Worm (Caenorhabditis elegans) whole organism, early embryonic: ENCODE results near the gene F59B10.5.

Experiments
- B0310.2 ChIP-seq: sonication (generic microtip); optimal IDR thresholded peaks from 2 replicates; lab custom pipeline; 2016; ENCODE audit warnings: mild to moderate bottlenecking, missing genetic modification characterization, missing compliant biosample characterization
- F13C5.2 ChIP-seq: sonication (generic microtip); optimal IDR thresholded peaks from 2 replicates; lab custom pipeline; 2017; ENCODE audit warnings: mild to moderate bottlenecking, missing genetic modification characterization, inconsistent platforms, missing compliant biosample characterization
- aly-1 ChIP-seq: sonication (generic microtip); optimal IDR thresholded peaks from 2 replicates; lab custom pipeline; 2016; ENCODE audit warnings: missing genetic modification characterization, missing compliant biosample characterization
- ama-1 ChIP-seq: fragments of 150-350 bp; optimal IDR thresholded peaks from 2 replicates; lab custom pipeline; 2014
- ceh-13 ChIP-seq: fragments of 200-800 bp; sonication (Bioruptor generic); optimal IDR thresholded peaks from 2 replicates; lab custom pipeline; 2018; ENCODE audit warnings: mild to moderate bottlenecking, missing genetic modification characterization, missing compliant biosample characterization
- ceh-36 ChIP-seq: sonication (generic microtip); optimal IDR thresholded peaks from 2 replicates; lab custom pipeline; 2016; ENCODE audit warnings: missing genetic modification characterization, inconsistent platforms, missing compliant biosample characterization
- ets-7 ChIP-seq: sonication (generic microtip); optimal IDR thresholded peaks from 2 replicates; lab custom pipeline; 2016; ENCODE audit warnings: missing genotype, missing genetic modification characterization, missing compliant biosample characterization
- flt-1 ChIP-seq: fragments of 200-800 bp; sonication (Bioruptor generic); IDR thresholded peaks from 2 replicates; pipeline ENCODE4 v1.3.6; 2022; ENCODE audit warnings: missing genetic modification characterization, missing compliant biosample characterization
- hmbx-1 ChIP-seq: sonication (generic microtip); optimal IDR thresholded peaks from 2 replicates; lab custom pipeline; 2016; ENCODE audit warnings: mild to moderate bottlenecking, missing genetic modification characterization, missing compliant biosample characterization
- hmg-4 ChIP-seq: fragments of 200-800 bp; sonication (Bioruptor generic); optimal IDR thresholded peaks from 2 replicates; lab custom pipeline; 2018; ENCODE audit warnings: mild to moderate bottlenecking, missing genetic modification characterization, missing compliant biosample characterization
- hnd-1 ChIP-seq: sonication (generic microtip); optimal IDR thresholded peaks from 2 replicates; lab custom pipeline; 2016; ENCODE audit warnings: missing genetic modification characterization, missing compliant biosample characterization
- pes-1 ChIP-seq: fragments of 200-800 bp; sonication (Bioruptor generic); IDR thresholded peaks from 2 replicates; pipeline ENCODE4 v1.3.6; 2022; ENCODE audit warnings: missing genetic modification reagents, missing genetic modification characterization, missing compliant biosample characterization
- scrt-1 ChIP-seq: fragments of 200-800 bp; sonication (Bioruptor generic); IDR thresholded peaks from 2 replicates; pipeline ENCODE4 v1.3.6; 2022; ENCODE audit warnings: missing genetic modification characterization, missing compliant biosample characterization
- sea-1 ChIP-seq: fragments of 200-800 bp; sonication (Bioruptor generic); conservative IDR thresholded peaks from 2 replicates; pipeline ENCODE4 v1.3.6; 2022; ENCODE audit warnings: missing genetic modification characterization, missing compliant biosample characterization
- tbx-11 ChIP-seq: fragments of 200-800 bp; sonication (Bioruptor generic); IDR thresholded peaks from 2 replicates; pipeline ENCODE4 v1.3.6; 2022; ENCODE audit warnings: missing genetic modification characterization, missing compliant biosample characterization
- tbx-37 ChIP-seq: fragments of 200-800 bp; sonication (Bioruptor generic); conservative IDR thresholded peaks from 2 replicates; pipeline ENCODE4 v1.3.6; 2022; ENCODE audit warnings: missing genetic modification reagents, missing genetic modification characterization, missing compliant biosample characterization
- tra-4 ChIP-seq: sonication (generic microtip); optimal IDR thresholded peaks from 2 replicates; lab custom pipeline; 2017; ENCODE audit warnings: missing genetic modification characterization, missing compliant biosample characterization

Gene F59B10.5

DNA sequence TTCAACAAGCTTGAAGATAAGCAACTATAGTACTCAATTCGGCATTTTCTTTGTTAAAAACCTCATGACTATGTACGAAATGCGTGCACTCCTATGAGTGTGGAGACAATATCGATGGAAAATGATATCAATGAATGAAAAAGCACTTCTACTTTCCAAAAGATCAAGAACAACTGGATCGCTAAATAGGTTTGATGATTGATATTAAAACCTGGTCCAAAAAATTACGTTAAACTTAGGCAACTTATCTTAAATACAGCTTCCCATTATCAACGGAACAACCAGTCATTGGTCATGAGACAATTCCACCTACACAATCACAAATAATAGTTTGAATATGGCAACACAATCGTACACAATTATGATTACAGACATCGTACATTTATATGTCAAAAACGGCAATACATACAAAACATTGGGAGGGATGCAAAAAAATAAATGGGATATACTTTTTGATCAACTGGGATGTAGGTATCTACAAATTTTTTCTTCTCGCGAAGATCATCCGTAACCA lies 36.2 kb upstream of the F59B10.5 start:
- no peak for TF ChIP-seq tbx-11 (GFP tag; lab: Robert Waterston, UW)
- TF ChIP-seq hmg-4 (GFP tag; lab: Kevin White, UChicago) = no peak
- TF ChIP-seq sea-1 (GFP tag; lab: Robert Waterston, UW) = no peak
- no peak for TF ChIP-seq pes-1
- TF ChIP-seq ceh-13 = no peak
- TF ChIP-seq tbx-37 (GFP tag; lab: Robert Waterston, UW) = no peak

DNA sequence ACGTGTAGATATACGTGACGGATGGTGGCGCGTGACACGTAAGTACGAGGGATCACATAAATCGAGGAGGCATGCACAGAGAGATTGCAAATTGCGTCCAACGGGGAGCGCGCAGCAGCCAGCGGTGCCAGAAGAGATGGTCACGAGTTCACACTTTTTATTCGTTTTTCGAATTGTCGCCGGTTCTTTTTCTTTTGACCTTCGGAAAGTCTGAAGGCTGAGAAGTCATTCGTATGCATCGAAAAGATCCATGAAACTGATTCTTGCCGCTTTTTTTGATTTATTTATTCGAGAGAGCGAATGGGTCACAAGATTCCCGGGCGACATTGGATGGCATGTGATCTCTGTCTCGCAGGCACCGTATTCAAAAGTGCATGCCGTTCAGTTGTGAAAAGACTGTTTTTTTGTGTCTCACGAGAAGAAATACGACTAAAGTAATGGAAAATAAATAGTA lies 35.5 kb upstream of the F59B10.5 start:
- TF ChIP-seq hmg-4 (GFP tag; lab: Kevin White, UChicago) (no peak), tbx-11 (GFP tag; lab: Robert Waterston, UW) (no peak), F13C5.2 (tag; lab: Kevin White, UChicago) (no peak), aly-1 (tag; lab: Kevin White, UChicago) (no peak), pes-1 (no peak), tra-4 (tag; lab: Kevin White, UChicago) (no peak), hnd-1 (no peak), tbx-37 (GFP tag; lab: Robert Waterston, UW) (no peak), flt-1 (GFP tag; lab: Robert Waterston, UW) (no peak), ceh-36 (no peak), ets-7 (tag; lab: Kevin White, UChicago) (no peak)

DNA sequence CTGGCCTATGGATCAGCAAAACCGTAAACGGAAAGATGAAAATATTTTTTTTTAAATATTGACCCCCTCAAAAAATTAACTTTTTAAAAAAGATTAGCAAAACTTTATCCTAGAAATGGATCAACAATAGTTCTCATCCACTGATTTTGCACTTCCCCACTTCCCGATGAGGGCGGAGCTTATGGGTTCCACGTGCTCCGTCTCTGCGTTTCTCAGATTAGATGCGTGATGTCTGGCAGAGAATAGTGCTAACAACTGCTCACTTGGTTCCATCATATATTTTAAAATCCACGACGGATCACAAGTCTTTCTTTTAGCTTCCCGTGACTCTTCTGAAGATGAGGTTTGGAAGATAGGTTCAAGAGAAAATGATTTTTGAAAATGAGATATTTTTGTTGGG lies 34.9 kb upstream of the F59B10.5 start:
- TF ChIP-seq ceh-13 = no peak
- no peak for TF ChIP-seq tra-4 (tag; lab: Kevin White, UChicago)
- TF ChIP-seq ets-7 (tag; lab: Kevin White, UChicago) = no peak
- no peak for TF ChIP-seq hnd-1
- TF ChIP-seq ceh-36 = no peak
- TF ChIP-seq tbx-11 (GFP tag; lab: Robert Waterston, UW) = no peak
- TF ChIP-seq F13C5.2 (tag; lab: Kevin White, UChicago) = no peak
- no peak for TF ChIP-seq pes-1
- no peak for TF ChIP-seq sea-1 (GFP tag; lab: Robert Waterston, UW)
- no peak for TF ChIP-seq tbx-37 (GFP tag; lab: Robert Waterston, UW)
- no peak for TF ChIP-seq ama-1
- TF ChIP-seq B0310.2 (tag; lab: Kevin White, UChicago) = no peak
- no peak for TF ChIP-seq hmg-4 (GFP tag; lab: Kevin White, UChicago)
- TF ChIP-seq aly-1 (tag; lab: Kevin White, UChicago) = no peak
- no peak for TF ChIP-seq scrt-1 (GFP tag; lab: Robert Waterston, UW)
- TF ChIP-seq flt-1 (GFP tag; lab: Robert Waterston, UW) = no peak
- no peak for TF ChIP-seq hmbx-1 (tag; lab: Kevin White, UChicago)

DNA sequence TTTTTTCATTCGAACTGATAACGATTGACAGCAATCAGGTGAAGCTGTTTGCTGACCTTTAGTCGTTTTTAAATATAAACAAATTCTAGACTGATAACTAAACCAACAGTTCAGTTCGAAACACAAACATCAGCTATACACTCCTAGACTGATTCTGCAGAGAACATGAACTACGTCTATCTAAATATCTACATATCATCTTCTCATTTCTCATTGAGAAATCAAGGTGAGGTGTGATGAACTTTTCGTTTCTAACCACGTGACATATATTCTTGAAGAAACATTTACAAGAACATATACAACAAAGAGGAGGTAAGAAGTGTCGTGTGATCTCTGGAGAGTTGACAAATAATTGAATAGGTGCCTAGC lies 33.7 kb upstream of the F59B10.5 start:
- no peak for TF ChIP-seq flt-1 (GFP tag; lab: Robert Waterston, UW)
- no peak for TF ChIP-seq hnd-1
- no peak for TF ChIP-seq ets-7 (tag; lab: Kevin White, UChicago)
- no peak for TF ChIP-seq B0310.2 (tag; lab: Kevin White, UChicago)
- no peak for TF ChIP-seq tra-4 (tag; lab: Kevin White, UChicago)
- TF ChIP-seq ceh-36 = no peak
- TF ChIP-seq tbx-37 (GFP tag; lab: Robert Waterston, UW) = no peak
- TF ChIP-seq scrt-1 (GFP tag; lab: Robert Waterston, UW) = no peak
- no peak for TF ChIP-seq tbx-11 (GFP tag; lab: Robert Waterston, UW)
- TF ChIP-seq sea-1 (GFP tag; lab: Robert Waterston, UW) = no peak
- no peak for TF ChIP-seq pes-1
- no peak for TF ChIP-seq ceh-13
- no peak for TF ChIP-seq hmg-4 (GFP tag; lab: Kevin White, UChicago)
- TF ChIP-seq ama-1 = no peak

DNA sequence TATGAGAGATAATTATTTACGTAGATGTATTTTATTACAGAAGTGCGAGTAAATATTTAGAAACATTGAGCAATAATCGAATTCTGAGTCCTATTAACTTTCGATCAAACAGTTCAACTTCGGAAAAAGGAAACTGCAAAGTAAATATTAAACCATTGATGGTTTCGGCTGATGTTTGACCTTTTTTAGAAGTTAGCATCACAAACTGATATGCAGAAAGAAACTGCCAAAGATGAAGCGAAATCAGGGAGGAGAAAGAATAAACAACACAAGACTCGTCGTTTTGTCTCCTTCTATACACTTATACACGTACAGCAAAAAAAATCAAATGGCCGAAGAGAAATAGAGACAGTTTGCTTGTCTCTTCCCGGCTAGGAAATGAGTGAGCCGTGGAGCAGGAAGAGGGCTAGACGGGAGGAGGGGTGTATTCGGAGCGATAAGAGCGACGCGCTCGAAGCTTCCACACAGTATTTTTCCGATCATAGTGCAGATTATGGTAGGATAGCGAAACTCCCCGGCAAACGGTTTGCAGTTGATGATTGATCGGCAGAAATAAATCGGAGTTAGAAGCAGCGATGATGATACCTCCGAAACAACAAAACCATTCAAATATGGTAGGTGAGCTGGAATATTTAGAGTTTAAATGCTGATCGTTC lies 33.2 kb upstream of the F59B10.5 start:
- TF ChIP-seq hmbx-1 (tag; lab: Kevin White, UChicago) = no peak
- TF ChIP-seq flt-1 (GFP tag; lab: Robert Waterston, UW) = no peak
- no peak for TF ChIP-seq B0310.2 (tag; lab: Kevin White, UChicago)
- no peak for TF ChIP-seq ceh-13

DNA sequence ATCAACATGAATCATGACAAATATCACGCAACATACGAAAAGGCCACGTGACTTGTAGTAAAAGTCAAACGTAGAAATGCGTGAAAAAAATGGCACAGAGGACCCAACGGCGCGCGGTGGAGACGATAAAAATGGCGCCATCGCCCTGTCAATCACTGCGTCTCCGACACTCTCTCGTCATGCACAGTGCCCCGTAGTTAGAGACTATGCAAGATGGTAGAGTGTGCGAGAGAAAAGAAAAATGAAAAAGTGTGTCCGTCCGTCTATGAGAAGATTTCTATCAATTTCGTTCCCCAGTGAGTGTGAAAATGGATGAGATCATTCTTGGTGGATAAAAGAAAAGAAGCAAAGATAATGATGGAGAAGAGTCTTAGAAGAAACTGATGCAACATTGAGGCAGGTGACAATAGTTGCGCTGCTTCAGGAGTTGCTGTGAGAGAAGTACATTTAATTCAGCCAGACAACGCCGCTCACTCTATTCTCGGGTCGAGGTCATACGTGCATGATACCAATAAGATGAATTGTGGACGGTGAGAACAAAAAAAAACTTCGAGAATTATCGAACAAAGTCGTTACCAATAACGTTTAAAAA lies 32.1 kb upstream of the F59B10.5 start:
- no peak for TF ChIP-seq tbx-37 (GFP tag; lab: Robert Waterston, UW)
- TF ChIP-seq ets-7 (tag; lab: Kevin White, UChicago) = no peak
- TF ChIP-seq ceh-13 = no peak
- TF ChIP-seq tbx-11 (GFP tag; lab: Robert Waterston, UW) = no peak
- no peak for TF ChIP-seq pes-1
- TF ChIP-seq B0310.2 (tag; lab: Kevin White, UChicago) = no peak
- no peak for TF ChIP-seq sea-1 (GFP tag; lab: Robert Waterston, UW)
- no peak for TF ChIP-seq flt-1 (GFP tag; lab: Robert Waterston, UW)
- no peak for TF ChIP-seq F13C5.2 (tag; lab: Kevin White, UChicago)
- no peak for TF ChIP-seq ama-1
- no peak for TF ChIP-seq ceh-36
- TF ChIP-seq hnd-1 = no peak
- no peak for TF ChIP-seq aly-1 (tag; lab: Kevin White, UChicago)
- TF ChIP-seq hmg-4 (GFP tag; lab: Kevin White, UChicago) = no peak
- TF ChIP-seq hmbx-1 (tag; lab: Kevin White, UChicago) = no peak
- no peak for TF ChIP-seq scrt-1 (GFP tag; lab: Robert Waterston, UW)
- TF ChIP-seq tra-4 (tag; lab: Kevin White, UChicago) = no peak

DNA sequence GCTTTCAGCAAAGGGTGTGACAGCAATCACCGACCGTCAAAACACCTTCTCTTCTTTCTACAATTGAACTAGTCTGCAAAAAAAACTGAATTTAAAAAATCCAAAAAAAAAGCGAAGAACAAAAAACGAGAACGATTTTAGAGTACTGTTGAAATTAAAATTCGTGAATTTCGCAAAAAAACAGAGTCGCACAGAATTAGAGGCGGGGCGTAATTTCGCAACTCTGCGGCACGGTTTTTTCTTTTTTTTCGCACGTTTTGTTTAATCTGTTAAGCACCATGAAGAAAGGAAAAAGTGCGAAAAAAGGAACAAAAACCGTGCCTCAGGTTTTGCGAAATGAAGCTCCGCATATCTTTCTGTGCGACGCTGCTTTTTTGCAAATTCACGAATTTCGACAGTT lies 31.5 kb upstream of the F59B10.5 start, which contains the start of gene mnk-1:
mnk-1 (minus strand) TSS at position 73 of the 400 bp plus-strand sequence.
- no peak for TF ChIP-seq sea-1 (GFP tag; lab: Robert Waterston, UW)
